Fruit fly (Drosophila melanogaster) whole organism, embryonic: ENCODE measurements around the gene CG6236.

Experiments used
- Bgb ChIP-seq: fragments of 200-800 bp; sonication (Bioruptor generic); IDR thresholded peaks from 2 replicates; pipeline ENCODE4 v1.3.6; 2022; ENCODE audit warnings: missing biosample characterization, missing genetic modification characterization; ENCODE audit not compliant: partially characterized antibody
- BtbVII ChIP-seq: fragments of 200-800 bp; sonication (Bioruptor generic); optimal IDR thresholded peaks from 3 replicates; lab custom pipeline; 2017; ENCODE audit warnings: missing biosample characterization, mild to moderate bottlenecking, missing genetic modification characterization
- CG10431 ChIP-seq: fragments of 200-800 bp; sonication (Bioruptor generic); optimal IDR thresholded peaks from 3 replicates; lab custom pipeline; 2018; ENCODE audit warnings: missing biosample characterization, mild to moderate bottlenecking, missing genetic modification characterization
- CG12071 ChIP-seq: fragments of 200-800 bp; sonication (Bioruptor generic); optimal IDR thresholded peaks from 3 replicates; lab custom pipeline; 2018; ENCODE audit warnings: missing biosample characterization, mild to moderate bottlenecking, missing genetic modification characterization
- CG12104 ChIP-seq: fragments of 200-800 bp; sonication (Bioruptor generic); optimal IDR thresholded peaks from 3 replicates; lab custom pipeline; 2016; ENCODE audit warnings: missing biosample characterization, missing genetic modification characterization
- CG12219 ChIP-seq: fragments of 200-800 bp; sonication (Bioruptor generic); optimal IDR thresholded peaks from 3 replicates; lab custom pipeline; 2018; ENCODE audit warnings: missing biosample characterization, mild to moderate bottlenecking, missing genetic modification characterization
- CG12236 ChIP-seq: fragments of 200-800 bp; sonication (Bioruptor generic); optimal IDR thresholded peaks from 2 replicates; lab custom pipeline; 2016; ENCODE audit warnings: missing biosample characterization, missing genetic modification characterization
- CG12744 ChIP-seq: fragments of 200-800 bp; sonication (Bioruptor generic); optimal IDR thresholded peaks from 2 replicates; lab custom pipeline; 2016; ENCODE audit warnings: missing biosample characterization, missing genetic modification characterization
- CG13287 ChIP-seq: fragments of 200-800 bp; sonication (Bioruptor generic); IDR thresholded peaks from 2 replicates; pipeline ENCODE4 v1.3.6; 2022; ENCODE audit warnings: missing biosample characterization, missing genetic modification characterization; ENCODE audit not compliant: partially characterized antibody
- CG13624 ChIP-seq: fragments of 200-800 bp; sonication (Bioruptor generic); optimal IDR thresholded peaks from 2 replicates; lab custom pipeline; 2016; ENCODE audit warnings: missing biosample characterization, missing genetic modification characterization
- CG13894 ChIP-seq: fragments of 200-800 bp; sonication (Bioruptor generic); optimal IDR thresholded peaks from 3 replicates; lab custom pipeline; 2018; ENCODE audit warnings: missing biosample characterization, mild to moderate bottlenecking, missing genetic modification characterization, moderate library complexity
- CG14965 ChIP-seq: fragments of 200-800 bp; sonication (Bioruptor generic); optimal IDR thresholded peaks from 2 replicates; lab custom pipeline; 2016; ENCODE audit warnings: missing biosample characterization, missing genetic modification characterization, borderline replicate concordance
- CG16813 ChIP-seq: fragments of 200-800 bp; sonication (Bioruptor generic); IDR thresholded peaks from 3 replicates; pipeline ENCODE4 v1.3.6; 2022; ENCODE audit warnings: missing biosample characterization, missing genetic modification characterization; ENCODE audit not compliant: partially characterized antibody
- CG18599 ChIP-seq: fragments of 200-800 bp; sonication (Bioruptor generic); optimal IDR thresholded peaks from 3 replicates; lab custom pipeline; 2017; ENCODE audit warnings: missing biosample characterization, missing genetic modification characterization, mild to moderate bottlenecking, moderate library complexity, missing genetic modification reagents
- CG2712 ChIP-seq: fragments of 200-800 bp; optimal IDR thresholded peaks from 3 replicates; lab custom pipeline; 2019; ENCODE audit warnings: missing biosample characterization, mild to moderate bottlenecking, missing genetic modification characterization, moderate library complexity
- CG34422 ChIP-seq: fragments of 200-800 bp; sonication (Bioruptor generic); IDR thresholded peaks from 3 replicates; pipeline ENCODE4 v1.3.6; 2022; ENCODE audit warnings: missing biosample characterization, missing genetic modification characterization
- CG4360 ChIP-seq: fragments of 200-800 bp; sonication (Bioruptor generic); IDR thresholded peaks from 2 replicates; pipeline ENCODE4 v1.3.6; 2022; ENCODE audit warnings: missing biosample characterization, missing genetic modification characterization
- CG4730 ChIP-seq: fragments of 200-800 bp; sonication (Bioruptor generic); IDR thresholded peaks from 2 replicates; pipeline ENCODE4 v1.3.6; 2022; ENCODE audit warnings: missing biosample characterization, missing genetic modification characterization
- CG7357 ChIP-seq: fragments of 200-800 bp; sonication (Bioruptor generic); IDR thresholded peaks from 3 replicates; pipeline ENCODE4 v1.3.6; 2022; ENCODE audit warnings: missing biosample characterization, missing genetic modification characterization
- CG7839 ChIP-seq: fragments of 200-800 bp; sonication (Bioruptor generic); optimal IDR thresholded peaks from 3 replicates; lab custom pipeline; 2018; ENCODE audit warnings: missing biosample characterization, mild to moderate bottlenecking, missing genetic modification characterization, moderate library complexity
- CG8281 ChIP-seq: fragments of 200-800 bp; sonication (Bioruptor generic); optimal IDR thresholded peaks from 2 replicates; lab custom pipeline; 2018; ENCODE audit warnings: missing biosample characterization, mild to moderate bottlenecking, missing genetic modification characterization, moderate library complexity
- CG8924 ChIP-seq: fragments of 200-800 bp; optimal IDR thresholded peaks from 3 replicates; lab custom pipeline; 2019; ENCODE audit warnings: missing biosample characterization, mild to moderate bottlenecking, missing genetic modification characterization, moderate library complexity
- CG9215 ChIP-seq: fragments of 200-800 bp; sonication (Bioruptor generic); IDR thresholded peaks from 2 replicates; pipeline ENCODE4 v1.3.6; 2022; ENCODE audit warnings: missing biosample characterization, missing genetic modification characterization
- CG9727 ChIP-seq: fragments of 200-800 bp; sonication (Bioruptor generic); optimal IDR thresholded peaks from 3 replicates; lab custom pipeline; 2017; ENCODE audit warnings: missing biosample characterization, mild to moderate bottlenecking, missing genetic modification characterization
- Dad ChIP-seq: fragments of 200-800 bp; sonication (Bioruptor generic); optimal IDR thresholded peaks from 3 replicates; lab custom pipeline; 2016; ENCODE audit warnings: missing biosample characterization, missing genetic modification characterization
- Dek ChIP-seq: fragments of 200-800 bp; sonication (Bioruptor generic); optimal IDR thresholded peaks from 3 replicates; lab custom pipeline; 2019; ENCODE audit warnings: missing biosample characterization, mild to moderate bottlenecking, missing genetic modification characterization, moderate library complexity
- Dip3 ChIP-seq: fragments of 200-800 bp; sonication (Bioruptor generic); optimal IDR thresholded peaks from 3 replicates; lab custom pipeline; 2016; ENCODE audit warnings: missing biosample characterization, missing genetic modification characterization
- Dp ChIP-seq: fragments of 200-800 bp; sonication (Bioruptor generic); optimal IDR thresholded peaks from 2 replicates; lab custom pipeline; 2018; ENCODE audit warnings: missing biosample characterization, mild to moderate bottlenecking, missing genetic modification characterization, moderate library complexity
- Dref ChIP-seq: fragments of 200-800 bp; sonication (Bioruptor generic); IDR thresholded peaks from 2 replicates; pipeline ENCODE4 v1.3.6; 2022; ENCODE audit warnings: missing biosample characterization, missing genetic modification characterization
- Elba2 ChIP-seq: fragments of 200-800 bp; sonication (Bioruptor generic); optimal IDR thresholded peaks from 3 replicates; lab custom pipeline; 2016; ENCODE audit warnings: missing biosample characterization, missing genetic modification characterization
- Hsf ChIP-seq: fragments of 200-800 bp; sonication (Bioruptor generic); optimal IDR thresholded peaks from 3 replicates; lab custom pipeline; 2016; ENCODE audit warnings: missing biosample characterization, missing genetic modification characterization
- Myb ChIP-seq: fragments of 200-800 bp; sonication (Bioruptor generic); optimal IDR thresholded peaks from 2 replicates; lab custom pipeline; 2016; ENCODE audit warnings: missing biosample characterization, missing genetic modification characterization
- Nf-YB ChIP-seq: fragments of 200-800 bp; sonication (Bioruptor generic); optimal IDR thresholded peaks from 3 replicates; lab custom pipeline; 2019; ENCODE audit warnings: missing biosample characterization, mild to moderate bottlenecking, missing genetic modification characterization, moderate library complexity
- Ravus ChIP-seq: fragments of 200-800 bp; sonication (Bioruptor generic); IDR thresholded peaks from 2 replicates; pipeline ENCODE4 v1.3.6; 2022; ENCODE audit warnings: missing biosample characterization, missing genetic modification characterization
- Side ChIP-seq: fragments of 200-800 bp; sonication (Bioruptor generic); optimal IDR thresholded peaks from 2 replicates; lab custom pipeline; 2016; ENCODE audit warnings: missing biosample characterization, missing genetic modification characterization
- Ssrp ChIP-seq: fragments of 200-800 bp; sonication (Bioruptor generic); optimal IDR thresholded peaks from 2 replicates; lab custom pipeline; 2018; ENCODE audit warnings: missing biosample characterization, mild to moderate bottlenecking, missing genetic modification characterization, moderate library complexity
- Trl ChIP-seq, 3 experiments: fragments of >200 bp in 2 of 3; fragments of 200-800 bp in 1 of 3; sonication (Bioruptor generic) in 1 of 3; optimal IDR thresholded peaks; 2 replicates in 1 of 3; 3 replicates in 2 of 3; lab custom pipeline; 2016 to 2017; ENCODE audit warnings: missing biosample characterization in 1 of 3, missing genetic modification characterization in 1 of 3
- Xbp1 ChIP-seq: fragments of 200-800 bp; sonication (Bioruptor generic); optimal IDR thresholded peaks from 3 replicates; lab custom pipeline; 2016; ENCODE audit warnings: missing biosample characterization, mild to moderate bottlenecking, missing genetic modification characterization
- YL-1 ChIP-seq: fragments of 200-800 bp; sonication (Bioruptor generic); optimal IDR thresholded peaks from 3 replicates; lab custom pipeline; 2017; ENCODE audit warnings: missing biosample characterization, mild to moderate bottlenecking, missing genetic modification characterization
- ap ChIP-seq: fragments of 200-800 bp; sonication (Bioruptor generic); IDR thresholded peaks from 2 replicates; pipeline ENCODE4 v1.3.6; 2022; ENCODE audit warnings: missing biosample characterization, missing genetic modification characterization
- ara ChIP-seq: fragments of 200-800 bp; sonication (Bioruptor generic); IDR thresholded peaks from 2 replicates; pipeline ENCODE4 v1.3.6; 2022; ENCODE audit warnings: missing biosample characterization, missing genetic modification characterization
- cg ChIP-seq: fragments of 200-800 bp; sonication (Bioruptor generic); optimal IDR thresholded peaks from 3 replicates; lab custom pipeline; 2019; ENCODE audit warnings: missing biosample characterization, mild to moderate bottlenecking, missing genetic modification characterization, moderate library complexity
- chn ChIP-seq: fragments of 200-800 bp; sonication (Bioruptor generic); optimal IDR thresholded peaks from 2 replicates; lab custom pipeline; 2016; ENCODE audit warnings: missing biosample characterization, missing genetic modification characterization
- eve ChIP-seq, 2 experiments: fragments of >200 bp; optimal IDR thresholded peaks; 2 replicates each; lab custom pipeline; 2017; ENCODE audit warnings: missing biosample characterization in 2 of 2, missing genetic modification characterization in 2 of 2
- gt ChIP-seq: fragments of 200-800 bp; sonication (Bioruptor generic); IDR thresholded peaks from 2 replicates; pipeline ENCODE4 v1.3.6; 2022; ENCODE audit warnings: missing biosample characterization, missing genetic modification characterization
- ken ChIP-seq: fragments of 200-800 bp; sonication (Bioruptor generic); IDR thresholded peaks from 3 replicates; pipeline ENCODE4 v1.3.6; 2022; ENCODE audit warnings: missing biosample characterization, missing genetic modification characterization
- lov ChIP-seq, 2 experiments: fragments of 200-800 bp in 1 of 2; fragments of >200 bp in 1 of 2; sonication (Bioruptor generic) in 1 of 2; IDR thresholded peaks in 1 of 2; optimal IDR thresholded peaks in 1 of 2; 2 replicates in 1 of 2; 3 replicates in 1 of 2; pipeline versions ENCODE4 v1.3.6 to Lab custom; 2017 to 2022; ENCODE audit warnings: missing biosample characterization in 1 of 2, missing genetic modification characterization in 1 of 2
- nerfin-2 ChIP-seq: fragments of 200-800 bp; sonication (Bioruptor generic); IDR thresholded peaks from 2 replicates; pipeline ENCODE4 v1.3.6; 2022; ENCODE audit warnings: missing biosample characterization, missing genetic modification characterization; ENCODE audit not compliant: partially characterized antibody
- slbo ChIP-seq: fragments of 200-800 bp; sonication (Bioruptor generic); IDR thresholded peaks from 2 replicates; pipeline ENCODE4 v1.3.6; 2022; ENCODE audit warnings: missing biosample characterization, missing genetic modification characterization
- tx ChIP-seq: fragments of 200-800 bp; sonication (Bioruptor generic); optimal IDR thresholded peaks from 2 replicates; lab custom pipeline; 2016; ENCODE audit warnings: missing biosample characterization, missing genetic modification characterization

Gene CG6236

dm6 chr3R:15371833-15372232 lies 43.8 kb upstream of the CG6236 start, which contains the start of the genes Ccm3 and CG6136 (continued):
- TF ChIP-seq ap (no peak), CG9215 (GFP tag; lab: Robert Waterston, UW) (no peak), nerfin-2 (peak; percentile 88), Ravus (GFP tag; lab: Robert Waterston, UW) (no peak), Trl (optimal IDR thresholded peaks at IDR 0.05; lab: Kevin White, UChicago) (no peak), Trl (GFP tag; optimal IDR thresholded peaks at IDR 0.05; lab: Kevin White, UChicago) (peak; percentile 63), CG14965 (no peak), eve (GFP tag; optimal IDR thresholded peaks at IDR 0.05; lab: Kevin White, UChicago) (no peak), cg (GFP tag; lab: Kevin White, UChicago) (no peak), Dref (GFP tag; lab: Robert Waterston, UW) (peak; percentile 97), CG2712 (peak; percentile 27), Xbp1 (GFP tag; lab: Kevin White, UChicago) (peak; percentile 43), CG18599 (GFP tag; lab: Kevin White, UChicago) (peak; percentile 51), tx (GFP tag; lab: Kevin White, UChicago) (peak; percentile 50), CG12104 (GFP tag; lab: Kevin White, UChicago) (peak; percentile 6), Hsf (GFP tag; lab: Kevin White, UChicago) (peak; percentile 35), ken (GFP tag; lab: Robert Waterston, UW) (no peak), lov (optimal IDR thresholded peaks at IDR 0.05; lab: Kevin White, UChicago) (no peak), lov (GFP tag; IDR thresholded peaks at IDR 0.05; lab: Robert Waterston, UW) (0 out of 3 replicates have a peak, but pooled peaks have one; percentile 41), gt (GFP tag; lab: Robert Waterston, UW) (no peak), Dip3 (GFP tag; lab: Kevin White, UChicago) (peak; percentile 36), CG16813 (peak; percentile 88), CG7357 (GFP tag; lab: Robert Waterston, UW) (no peak), Dek (tag; lab: Kevin White, UChicago) (no peak), CG7839 (no peak), CG10431 (GFP tag; lab: Kevin White, UChicago) (no peak), CG9727 (GFP tag; lab: Kevin White, UChicago) (peak; percentile 25), CG8924 (tag; lab: Kevin White, UChicago) (peak; percentile 57), CG12744 (no peak), CG4730 (GFP tag; lab: Robert Waterston, UW) (no peak), CG34422 (peak; percentile 64; the same call in 1 of the 3 replicates), CG12236 (GFP tag; lab: Kevin White, UChicago) (no peak), ara (GFP tag; lab: Robert Waterston, UW) (peak; percentile 15; the same call in 1 of the 2 replicates), CG8281 (tag; lab: Kevin White, UChicago) (no peak), Side (peak; percentile 59), YL-1 (GFP tag; lab: Kevin White, UChicago) (peak; percentile 89), CG4360 (GFP tag; lab: Robert Waterston, UW) (no peak), CG12071 (GFP tag; lab: Kevin White, UChicago) (no peak), CG13624 (peak; percentile 74), slbo (GFP tag; lab: Robert Waterston, UW) (peak; percentile 56; the same call in 1 of the 2 replicates), CG12219 (no peak), CG13287 (GFP tag; lab: Robert Waterston, UW) (peak; percentile 95), chn (GFP tag; lab: Kevin White, UChicago) (peak; percentile 17), CG13894 (peak; percentile 45), Nf-YB (GFP tag; lab: Kevin White, UChicago) (no peak), Myb (GFP tag; lab: Kevin White, UChicago) (peak; percentile 64), Ssrp (tag; lab: Kevin White, UChicago) (no peak), Dp (GFP tag; lab: Kevin White, UChicago) (peak; percentile 52), Bgb (peak; percentile 96), Elba2 (GFP tag; lab: Kevin White, UChicago) (peak; percentile 35), BtbVII (no peak), Dad (GFP tag; lab: Kevin White, UChicago) (peak; percentile 20)
